Worm (Caenorhabditis elegans) whole organism, mixed stage, embryonic: Measurements from ENCODE around the gene F56A8.4.

Experiments
- M03D4.4 ChIP-seq: sonication (generic microtip); optimal IDR thresholded peaks from 2 replicates; lab custom pipeline; 2017; ENCODE audit warnings: mild to moderate bottlenecking, missing genetic modification characterization, missing compliant biosample characterization
- bed-3 ChIP-seq: fragments of 200-800 bp; sonication (Bioruptor generic); optimal IDR thresholded peaks from 3 replicates; lab custom pipeline; 2018; ENCODE audit warnings: mild to moderate bottlenecking, missing genetic modification characterization, moderate library complexity, missing compliant biosample characterization
- blmp-1 ChIP-seq: fragments of 150-350 bp; optimal IDR thresholded peaks from 2 replicates; lab custom pipeline; 2014; ENCODE audit warnings: missing biosample characterization, missing genetic modification characterization
- ceh-39 ChIP-seq: fragments of 150-350 bp; optimal IDR thresholded peaks from 2 replicates; lab custom pipeline; 2014; ENCODE audit warnings: missing biosample characterization, missing genetic modification characterization
- ceh-43 ChIP-seq: fragments of 200-800 bp; sonication (Bioruptor generic); optimal IDR thresholded peaks from 2 replicates; lab custom pipeline; 2018; ENCODE audit warnings: mild to moderate bottlenecking, missing genetic modification characterization, moderate library complexity, missing compliant biosample characterization
- ces-1 ChIP-seq: fragments of 150-350 bp; optimal IDR thresholded peaks from 2 replicates; lab custom pipeline; 2014; ENCODE audit warnings: missing biosample characterization, missing genetic modification reagents, missing genetic modification characterization
- cnd-1 ChIP-seq: fragments of 200-800 bp; sonication (Bioruptor generic); optimal IDR thresholded peaks from 2 replicates; lab custom pipeline; 2018; ENCODE audit warnings: mild to moderate bottlenecking, missing genetic modification characterization, missing compliant biosample characterization
- drap-1 ChIP-seq: fragments of 200-800 bp; sonication (Bioruptor generic); optimal IDR thresholded peaks from 3 replicates; lab custom pipeline; 2018; ENCODE audit warnings: mild to moderate bottlenecking, missing genetic modification characterization, missing compliant biosample characterization
- elt-1 ChIP-seq: sonication (generic microtip); optimal IDR thresholded peaks from 2 replicates; lab custom pipeline; 2017; ENCODE audit warnings: missing genetic modification characterization, mild to moderate bottlenecking, missing compliant biosample characterization, antibody characterized with exemption, moderate library complexity, borderline replicate concordance; ENCODE audit not compliant: insufficient read depth
- flh-1 ChIP-seq: fragments of 200-800 bp; sonication (Bioruptor generic); optimal IDR thresholded peaks from 2 replicates; lab custom pipeline; 2018; ENCODE audit warnings: mild to moderate bottlenecking, missing genetic modification characterization, moderate library complexity, missing compliant biosample characterization
- hlh-1 ChIP-seq: fragments of 150-350 bp; optimal IDR thresholded peaks from 2 replicates; lab custom pipeline; 2014; ENCODE audit warnings: missing biosample characterization, missing genetic modification reagents, missing genetic modification characterization
- lin-13 ChIP-seq: fragments of 150-350 bp; optimal IDR thresholded peaks from 2 replicates; lab custom pipeline; 2014; ENCODE audit warnings: missing biosample characterization, missing genetic modification characterization
- lin-32 ChIP-seq: fragments of 200-800 bp; sonication (Bioruptor generic); optimal IDR thresholded peaks from 2 replicates; lab custom pipeline; 2018; ENCODE audit warnings: mild to moderate bottlenecking, missing genetic modification characterization, missing compliant biosample characterization
- lsy-2 ChIP-seq: fragments of 150-350 bp; optimal IDR thresholded peaks from 2 replicates; lab custom pipeline; 2014; ENCODE audit warnings: missing biosample characterization, missing genetic modification characterization
- mab-5 ChIP-seq: fragments of 150-350 bp; optimal IDR thresholded peaks from 2 replicates; lab custom pipeline; 2014; ENCODE audit warnings: missing biosample characterization, missing genetic modification characterization
- mep-1 ChIP-seq: fragments of 150-350 bp; optimal IDR thresholded peaks from 2 replicates; lab custom pipeline; 2017; ENCODE audit warnings: missing biosample characterization, missing genetic modification reagents, missing genetic modification characterization, inconsistent platforms
- mls-2 ChIP-seq: sonication (generic microtip); optimal IDR thresholded peaks from 2 replicates; lab custom pipeline; 2016; ENCODE audit warnings: mild to moderate bottlenecking, missing genetic modification characterization, moderate library complexity, missing compliant biosample characterization
- nhr-12 ChIP-seq: fragments of 150-350 bp; optimal IDR thresholded peaks from 2 replicates; lab custom pipeline; 2014; ENCODE audit warnings: missing biosample characterization, missing genetic modification characterization
- nhr-2 ChIP-seq: fragments of 150-350 bp; optimal IDR thresholded peaks from 2 replicates; lab custom pipeline; 2014; ENCODE audit warnings: missing biosample characterization, missing genetic modification characterization
- nhr-237 ChIP-seq: fragments of 150-350 bp; optimal IDR thresholded peaks from 2 replicates; lab custom pipeline; 2014; ENCODE audit warnings: missing biosample characterization, missing genetic modification characterization
- pha-4 ChIP-seq: fragments of 150-350 bp; optimal IDR thresholded peaks from 2 replicates; lab custom pipeline; 2018; ENCODE audit warnings: missing biosample characterization, missing genetic modification reagents, missing genetic modification characterization
- sem-2 ChIP-seq: fragments of 200-800 bp; sonication (Bioruptor generic); optimal IDR thresholded peaks from 2 replicates; lab custom pipeline; 2018; ENCODE audit warnings: mild to moderate bottlenecking, missing genetic modification characterization, missing compliant biosample characterization
- snpc-4 ChIP-seq: fragments of 150-350 bp; optimal IDR thresholded peaks from 2 replicates; lab custom pipeline; 2014; ENCODE audit warnings: missing biosample characterization, missing genetic modification characterization
- sptf-1 ChIP-seq: sonication (generic microtip); optimal IDR thresholded peaks from 2 replicates; lab custom pipeline; 2017; ENCODE audit warnings: mild to moderate bottlenecking, missing genetic modification characterization, moderate library complexity, missing compliant biosample characterization
- unc-120 ChIP-seq: sonication (generic microtip); optimal IDR thresholded peaks from 2 replicates; lab custom pipeline; 2017; ENCODE audit warnings: missing genetic modification characterization, missing compliant biosample characterization; ENCODE audit not compliant: poor library complexity, severe bottlenecking
- unc-62 ChIP-seq: fragments of 150-350 bp; optimal IDR thresholded peaks from 2 replicates; lab custom pipeline; 2014; ENCODE audit warnings: missing biosample characterization, missing genetic modification reagents, missing genetic modification characterization
- zip-8 ChIP-seq: fragments of 150-350 bp; optimal IDR thresholded peaks from 2 replicates; lab custom pipeline; 2014; ENCODE audit warnings: missing biosample characterization, missing genetic modification characterization
- ztf-11 ChIP-seq: fragments of 150-350 bp; optimal IDR thresholded peaks from 2 replicates; lab custom pipeline; 2014; ENCODE audit warnings: missing biosample characterization, missing genetic modification characterization

Gene F56A8.4

ce11 chrIII:13276958-13277357 is 13.9 kb downstream of the F56A8.4 start, which contains the start of gene unc-64:
Gene unc-64 (plus strand): TSS chrIII:13277258.
- TF ChIP-seq ces-1 (GFP tag; lab: Kevin White, UChicago) = no peak
- TF ChIP-seq blmp-1 = no peak
- TF ChIP-seq unc-62 (GFP tag; lab: Kevin White, UChicago) = no peak
- TF ChIP-seq pha-4 (tag; lab: Kevin White, UChicago) = no peak
- TF ChIP-seq flh-1 = no peak
- no peak for TF ChIP-seq zip-8 (tag; lab: Kevin White, UChicago)
- no peak for TF ChIP-seq M03D4.4 (tag; lab: Kevin White, UChicago)
- TF ChIP-seq lin-32 (GFP tag; lab: Kevin White, UChicago) = no peak
- no peak for TF ChIP-seq ceh-39
- no peak for TF ChIP-seq nhr-237 (tag; lab: Kevin White, UChicago)
- no peak for TF ChIP-seq ztf-11 (tag; lab: Kevin White, UChicago)
- TF ChIP-seq lin-13 (tag; lab: Kevin White, UChicago) = no peak
- no peak for TF ChIP-seq unc-120 (tag; lab: Kevin White, UChicago)
- TF ChIP-seq bed-3 (GFP tag; lab: Kevin White, UChicago) = no peak

ce11 chrIII:13277881-13278500 is 14.9 kb downstream of the F56A8.4 start:
- TF ChIP-seq flh-1 (no peak), zip-8 (tag; lab: Kevin White, UChicago) (peak; percentile 98), unc-62 (GFP tag; lab: Kevin White, UChicago) (no peak)

ce11 chrIII:13285421-13285820 is 22.3 kb downstream of the F56A8.4 start, which contains the start of gene F56A8.8:
Gene F56A8.8 (plus strand): TSS chrIII:13285721.
- no peak for TF ChIP-seq ces-1 (GFP tag; lab: Kevin White, UChicago)
- TF ChIP-seq pha-4 (tag; lab: Kevin White, UChicago) = no peak
- no peak for TF ChIP-seq ceh-43 (GFP tag; lab: Kevin White, UChicago)
- no peak for TF ChIP-seq hlh-1 (tag; lab: Kevin White, UChicago)
- TF ChIP-seq cnd-1 (tag; lab: Kevin White, UChicago) = no peak
- TF ChIP-seq nhr-237 (tag; lab: Kevin White, UChicago) = no peak
- TF ChIP-seq, all 35 proteins: peak for 0

ce11 chrIII:13292971-13293514 is 30.0 kb downstream of the F56A8.4 start, which contains the start of gene set-25:
Gene set-25 (minus strand): TSS chrIII:13293090.
- peak; percentile 51 for TF ChIP-seq mls-2 (tag; lab: Kevin White, UChicago)
- peak; percentile 14 for TF ChIP-seq drap-1 (GFP tag; lab: Kevin White, UChicago)
- TF ChIP-seq M03D4.4 (tag; lab: Kevin White, UChicago) = peak; percentile 43
- peak; percentile 59 for TF ChIP-seq ceh-43 (GFP tag; lab: Kevin White, UChicago)
- TF ChIP-seq sptf-1 = peak; percentile 50

ce11 chrIII:13296289-13296874 is 33.3 kb downstream of the F56A8.4 start, which contains the start of gene npp-18:
Gene npp-18 (plus strand): TSS chrIII:13296853.
- TF ChIP-seq pha-4 (tag; lab: Kevin White, UChicago) (peak; percentile 13), lin-13 (tag; lab: Kevin White, UChicago) (peak; percentile 16), lsy-2 (tag; lab: Kevin White, UChicago) (peak; percentile 49), mep-1 (peak; percentile 16), ces-1 (GFP tag; lab: Kevin White, UChicago) (peak; percentile 60)

ce11 chrIII:13298722-13299431 is 35.8 kb downstream of the F56A8.4 start, which contains the start of gene pgm-2:
Gene pgm-2 (plus strand): TSS chrIII:13299378.
- TF ChIP-seq blmp-1 (no peak), mep-1 (no peak), snpc-4 (tag; lab: Kevin White, UChicago) (no peak), elt-1 (tag; lab: Kevin White, UChicago) (peak; percentile 82), hlh-1 (tag; lab: Kevin White, UChicago) (no peak), lin-13 (tag; lab: Kevin White, UChicago) (no peak), nhr-12 (tag; lab: Kevin White, UChicago) (no peak), pha-4 (tag; lab: Kevin White, UChicago) (no peak), nhr-2 (tag; lab: Kevin White, UChicago) (peak; percentile 35), flh-1 (no peak), ces-1 (GFP tag; lab: Kevin White, UChicago) (no peak), sem-2 (GFP tag; lab: Kevin White, UChicago) (no peak), ztf-11 (tag; lab: Kevin White, UChicago) (no peak), mab-5 (tag; lab: Kevin White, UChicago) (no peak)
